Fruit fly (Drosophila melanogaster): Measurements from ENCODE around the gene Ccm3.

Ccm3 gene

DNA sequence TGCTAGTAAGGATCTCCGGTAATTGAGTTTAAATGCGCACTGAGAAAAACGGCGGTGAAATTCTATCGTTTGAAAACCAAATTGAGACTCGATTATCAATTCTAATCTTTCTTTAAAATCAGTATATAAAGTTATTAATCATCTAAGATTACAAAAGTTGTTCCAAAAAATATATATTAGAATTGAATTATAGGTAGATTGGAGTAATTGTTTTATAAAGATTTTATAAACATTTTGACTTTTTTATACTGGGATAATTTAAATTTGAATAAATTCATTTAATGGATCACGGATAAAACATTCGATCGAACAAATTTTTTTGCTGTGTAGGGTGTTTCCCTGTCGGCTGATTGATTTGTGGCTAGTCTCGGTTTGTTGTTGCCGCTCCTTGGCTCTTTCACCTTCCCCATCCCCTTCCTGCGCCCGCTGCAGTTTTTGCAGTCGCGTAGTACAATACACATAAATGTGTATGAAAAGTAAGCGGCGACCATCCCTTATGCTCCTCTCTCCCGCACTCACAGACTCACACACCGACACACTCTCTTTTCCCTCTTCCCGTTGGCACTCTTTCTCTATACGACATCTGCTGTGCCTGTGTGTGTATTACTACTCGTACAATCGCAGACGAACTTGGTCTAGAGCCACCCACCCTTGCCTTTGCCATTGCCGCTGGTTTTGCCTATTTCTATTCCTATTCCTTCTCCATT is 47.2 kb downstream of the Ccm3 start (continued):
- TF ChIP-seq Dref (GFP tag; IDR thresholded peaks at IDR 0.05) (no peak), CG17361 (GFP tag; IDR thresholded peaks at IDR 0.05) (peak; percentile 94), slou (GFP tag; optimal IDR thresholded peaks at IDR 0.05) (peak; percentile 54), abd-A (tag; optimal IDR thresholded peaks at IDR 0.05) (peak; percentile 83), zfh1 (GFP tag; IDR thresholded peaks at IDR 0.05) (peak; percentile 33; the same call in 1 of the 3 replicates), CG3281 (GFP tag; optimal IDR thresholded peaks at IDR 0.05) (peak; percentile 62), CG1603 (tag; optimal IDR thresholded peaks at IDR 0.05) (peak; percentile 22), CG9797 (GFP tag; optimal IDR thresholded peaks at IDR 0.05) (no peak), Lpt (GFP tag; optimal IDR thresholded peaks at IDR 0.05) (no peak), Gug (GFP tag; IDR thresholded peaks at IDR 0.05) (0 out of 4 replicates have a peak, but pooled peaks have one; percentile 2), Hmx (GFP tag; optimal IDR thresholded peaks at IDR 0.05) (peak; percentile 25), D19A (tag; optimal IDR thresholded peaks at IDR 0.05) (peak; percentile 91), CG4360 (GFP tag; IDR thresholded peaks at IDR 0.05) (peak; percentile 83), da (GFP tag; optimal IDR thresholded peaks at IDR 0.05) (no peak), sens (GFP tag) (peak; percentile 90), CG4328 (GFP tag; optimal IDR thresholded peaks at IDR 0.05) (no peak), chinmo (GFP tag; IDR thresholded peaks at IDR 0.05; ENCODE audit: partially characterized antibody) (peak; percentile 75; the same call in 3 of the 4 replicates), Ssrp (tag; optimal IDR thresholded peaks at IDR 0.05) (peak; percentile 88), CG9437 (GFP tag; optimal IDR thresholded peaks at IDR 0.05) (peak; percentile 43), CG2116 (GFP tag; optimal IDR thresholded peaks at IDR 0.05) (peak; percentile 50), CG6765 (GFP tag; optimal IDR thresholded peaks at IDR 0.05) (peak; percentile 27), CG7928 (GFP tag; optimal IDR thresholded peaks at IDR 0.05) (no peak), CG4617 (GFP tag; optimal IDR thresholded peaks at IDR 0.05; ENCODE audit: borderline replicate concordance) (peak; percentile 22), Stat92E (GFP tag; optimal IDR thresholded peaks at IDR 0.05) (peak in 1 of 3 experiments; percentile 36), jigr1 (GFP tag; IDR thresholded peaks at IDR 0.05) (no peak), Doc3 (GFP tag; IDR thresholded peaks at IDR 0.05; ENCODE audit: partially characterized antibody) (no peak), CG11398 (GFP tag; optimal IDR thresholded peaks at IDR 0.05) (no peak), Abd-B (GFP tag; optimal IDR thresholded peaks at IDR 0.05) (peak; percentile 19), CG14667 (GFP tag; IDR thresholded peaks at IDR 0.05) (no peak), CG12104 (GFP tag; optimal IDR thresholded peaks at IDR 0.05) (peak; percentile 48), Scr (GFP tag; IDR thresholded peaks at IDR 0.05; ENCODE audit: partially characterized antibody) (no peak), salm (tag; optimal IDR thresholded peaks at IDR 0.05) (peak; percentile 49), gcm (GFP tag; optimal IDR thresholded peaks at IDR 0.05) (peak; percentile 81), CG1832 (GFP tag; optimal IDR thresholded peaks at IDR 0.05) (no peak), Six4 (GFP tag; optimal IDR thresholded peaks at IDR 0.05) (peak; percentile 66), tgo (GFP tag; IDR thresholded peaks at IDR 0.05) (peak; percentile 32; the same call in 2 of the 3 replicates), ind (GFP tag; optimal IDR thresholded peaks at IDR 0.05) (peak; percentile 45), CG8388 (GFP tag; optimal IDR thresholded peaks at IDR 0.05) (peak; percentile 85), tna (GFP tag; IDR thresholded peaks at IDR 0.05; ENCODE audit: partially characterized antibody) (no peak), fu2 (GFP tag; optimal IDR thresholded peaks at IDR 0.05) (peak; percentile 3), Mad (GFP tag; optimal IDR thresholded peaks at IDR 0.05) (peak; percentile 45), CG15269 (tag; optimal IDR thresholded peaks at IDR 0.05) (peak; percentile 70), ewg (GFP tag; optimal IDR thresholded peaks at IDR 0.05) (peak; percentile 13), cato (GFP tag; optimal IDR thresholded peaks at IDR 0.05; ENCODE audit: borderline replicate concordance) (no peak), CG12942 (GFP tag; optimal IDR thresholded peaks at IDR 0.05) (peak; percentile 46), CG1529 (GFP tag; optimal IDR thresholded peaks at IDR 0.05) (peak; percentile 63), ara (GFP tag; IDR thresholded peaks at IDR 0.05) (no peak; the same call in 1 of the 2 replicates), her (GFP tag; optimal IDR thresholded peaks at IDR 0.05) (no peak), chif (GFP tag; optimal IDR thresholded peaks at IDR 0.05) (peak in 1 of 2 experiments; percentile 34)
